Worm (Caenorhabditis elegans): ENCODE results near the gene F26F2.1.
"Not testable (repeated sequence)": the region's sequence is repeated elsewhere in the genome, so short reads cannot be mapped to it uniquely, and the experiment has no call there.

F26F2.1 gene

DNA sequence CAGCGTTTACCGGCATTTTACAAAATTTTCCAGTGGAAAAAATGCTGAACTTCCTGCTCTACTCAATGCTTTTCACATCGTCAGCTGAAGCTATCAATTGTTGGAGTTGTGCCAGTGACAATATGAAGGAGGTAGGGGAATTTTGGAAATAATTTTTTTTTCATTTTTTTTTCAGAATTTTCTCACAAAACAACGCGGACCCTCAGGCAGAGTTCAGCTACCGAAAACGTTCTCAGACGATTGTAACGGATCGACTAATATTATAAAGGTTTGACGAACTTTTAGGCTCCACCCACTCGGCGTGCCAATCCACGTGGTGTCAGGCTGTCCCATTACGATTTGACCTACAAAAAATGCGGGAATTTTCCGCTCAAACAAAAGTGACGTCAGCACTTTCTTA, 17.8 kb upstream of the F26F2.1 start, which contains the start of gene F26F2.8:
TSS of gene F26F2.8 (plus strand) at position 13 of the 400 bp plus-strand sequence.
- no peak for TF ChIP-seq fkh-2 (tag; optimal IDR thresholded peaks at IDR 0.05)

- no peak for TF ChIP-seq sea-2 (GFP tag; optimal IDR thresholded peaks at IDR 0.05)
- TF ChIP-seq jun-1 (tag; optimal IDR thresholded peaks at IDR 0.05), result no peak
- TF ChIP-seq lin-15B (tag; optimal IDR thresholded peaks at IDR 0.05), result no peak
- no peak for TF ChIP-seq fkh-10 (GFP tag; optimal IDR thresholded peaks at IDR 0.05)
- no peak for TF ChIP-seq pha-4 (tag; optimal IDR thresholded peaks at IDR 0.05)
- no peak for TF ChIP-seq egl-5 (tag; optimal IDR thresholded peaks at IDR 0.05)
- no peak for TF ChIP-seq eor-1 (tag; optimal IDR thresholded peaks at IDR 0.05)
- no peak for TF ChIP-seq mml-1 (tag; optimal IDR thresholded peaks at IDR 0.05)
- TF ChIP-seq unc-62 (GFP tag; optimal IDR thresholded peaks at IDR 0.05), result no peak
- TF ChIP-seq lsy-12 (tag; optimal IDR thresholded peaks at IDR 0.05), result no peak
- TF ChIP-seq pqm-1 (tag; optimal IDR thresholded peaks at IDR 0.05), result no peak
Measured at ce11 chrV:20574872-20575271, 13.2 kb upstream of the F26F2.1 start.

- TF ChIP-seq fkh-10 (GFP tag; optimal IDR thresholded peaks at IDR 0.05) (no peak), lin-39 (tag; optimal IDR thresholded peaks at IDR 0.05) (no peak), nhr-76 (tag; optimal IDR thresholded peaks at IDR 0.05) (no peak), nhr-25 (tag; optimal IDR thresholded peaks at IDR 0.05) (no peak), R02D3.7 (tag; optimal IDR thresholded peaks at IDR 0.05) (no peak), mdl-1 (tag; optimal IDR thresholded peaks at IDR 0.05) (no peak), daf-12 (tag; optimal IDR thresholded peaks at IDR 0.05) (no peak), ztf-11 (tag; optimal IDR thresholded peaks at IDR 0.05) (no peak), unc-62 (GFP tag; optimal IDR thresholded peaks at IDR 0.05) (no peak), sea-2 (GFP tag; optimal IDR thresholded peaks at IDR 0.05) (no peak), lsy-12 (tag; optimal IDR thresholded peaks at IDR 0.05) (no peak), skn-1 (tag; optimal IDR thresholded peaks at IDR 0.05) (no peak), unc-39 (tag; optimal IDR thresholded peaks at IDR 0.05) (no peak), ztf-4 (tag; optimal IDR thresholded peaks at IDR 0.05) (no peak)
Measured at ce11 chrV:20574314-20574713, 12.6 kb upstream of the F26F2.1 start, which contains the start of gene clec-263. Gene clec-263 (plus strand): TSS chrV:20574614.

ce11 chrV:20573392-20573791, 11.7 kb upstream of the F26F2.1 start, which contains the start of gene F26F2.5:
Gene F26F2.5 (plus strand): TSS chrV:20573692.
- TF ChIP-seq mdl-1 (tag; optimal IDR thresholded peaks at IDR 0.05), result no peak
- TF ChIP-seq lin-15B (tag; optimal IDR thresholded peaks at IDR 0.05), result no peak

ce11 chrV:20568995-20569394, 7.3 kb upstream of the F26F2.1 start, which contains the start of gene F26F2.4:
Gene F26F2.4 (plus strand): TSS chrV:20569295.
- TF ChIP-seq lin-39, aly-2, R02D3.7 (tag; optimal IDR thresholded peaks at IDR 0.05): not testable (repeated sequence)

- TF ChIP-seq nhr-11 (tag; optimal IDR thresholded peaks at IDR 0.05) (no peak), R02D3.7 (tag; optimal IDR thresholded peaks at IDR 0.05) (no peak), ceh-16 (tag; optimal IDR thresholded peaks at IDR 0.05) (no peak), elt-1 (tag; optimal IDR thresholded peaks at IDR 0.05) (no peak), egl-27 (tag; optimal IDR thresholded peaks at IDR 0.05) (no peak), jun-1 (tag; optimal IDR thresholded peaks at IDR 0.05) (no peak), hmg-11 (tag; optimal IDR thresholded peaks at IDR 0.05) (no peak)
Measured at ce11 chrV:20566454-20566853, 4.8 kb upstream of the F26F2.1 start, which contains the start of gene F26F2.3. Gene F26F2.3 (minus strand): TSS chrV:20566554.

ce11 chrV:20564054-20564453, 2.4 kb upstream of the F26F2.1 start, which contains the start of gene F26F2.13:
Gene F26F2.13 (plus strand): TSS chrV:20564354.
- TF ChIP-seq unc-62 (GFP tag; optimal IDR thresholded peaks at IDR 0.05); aly-2 (tag; optimal IDR thresholded peaks at IDR 0.05); R02D3.7 (tag; optimal IDR thresholded peaks at IDR 0.05): not testable (repeated sequence)

- no peak for TF ChIP-seq daf-12 (tag; optimal IDR thresholded peaks at IDR 0.05)
- TF ChIP-seq ztf-11 (tag; optimal IDR thresholded peaks at IDR 0.05), result no peak
- no peak for TF ChIP-seq zag-1 (tag; optimal IDR thresholded peaks at IDR 0.05)
- TF ChIP-seq egl-5 (tag; optimal IDR thresholded peaks at IDR 0.05), result no peak
- no peak for TF ChIP-seq nfya-1 (tag; optimal IDR thresholded peaks at IDR 0.05; ENCODE audit: insufficient read depth)
- no peak for TF ChIP-seq tbx-2 (tag; optimal IDR thresholded peaks at IDR 0.05)
- TF ChIP-seq lin-39 (tag; optimal IDR thresholded peaks at IDR 0.05), result no peak
- no peak for TF ChIP-seq nhr-77 (tag; optimal IDR thresholded peaks at IDR 0.05)
- TF ChIP-seq egl-27 (tag; optimal IDR thresholded peaks at IDR 0.05), result no peak
- no peak for TF ChIP-seq elt-3 (tag; optimal IDR thresholded peaks at IDR 0.05)
- no peak for TF ChIP-seq fkh-10 (GFP tag; optimal IDR thresholded peaks at IDR 0.05)
- TF ChIP-seq nhr-67 (tag; optimal IDR thresholded peaks at IDR 0.05), result no peak
- TF ChIP-seq mml-1 (tag; optimal IDR thresholded peaks at IDR 0.05), result no peak
- no peak for TF ChIP-seq ceh-82 (tag; optimal IDR thresholded peaks at IDR 0.05)
- TF ChIP-seq unc-39 (tag; optimal IDR thresholded peaks at IDR 0.05), result no peak
- TF ChIP-seq fos-1 (tag; optimal IDR thresholded peaks at IDR 0.05), result no peak
- no peak for TF ChIP-seq elt-2 (tag; optimal IDR thresholded peaks at IDR 0.05)
- no peak for TF ChIP-seq ztf-4 (tag; optimal IDR thresholded peaks at IDR 0.05)
- no peak for TF ChIP-seq ama-1 (optimal IDR thresholded peaks at IDR 0.05)
- TF ChIP-seq R02D3.7 (tag; optimal IDR thresholded peaks at IDR 0.05), result no peak
Measured at ce11 chrV:20558270-20558669, 3.4 kb downstream of the F26F2.1 start, which contains the start of gene abf-4. Gene abf-4 (minus strand): TSS chrV:20558370.
